Fruit fly (Drosophila melanogaster) whole organism, wandering third instar larva: ENCODE measurements around the gene Prosalpha4.

Experiments used
- CG32264 ChIP-seq: fragments of 200-800 bp; sonication (Bioruptor generic); optimal IDR thresholded peaks from 2 replicates; lab custom pipeline; 2016; ENCODE audit warnings: missing biosample characterization, missing genetic modification characterization
- Dif ChIP-seq: fragments of 200-275, 200-300 bp; sonication (Bioruptor generic); optimal IDR thresholded peaks from 2 replicates; lab custom pipeline; 2018; ENCODE audit warnings: missing biosample characterization, missing genetic modification characterization; ENCODE audit not compliant: partially characterized antibody
- Jra ChIP-seq: sonication (Bioruptor generic); optimal IDR thresholded peaks from 2 replicates; lab custom pipeline; 2016; ENCODE audit warnings: missing biosample characterization, missing genetic modification characterization
- dl ChIP-seq, 2 experiments: fragments of 175-275, 200-275 bp in 1 of 2; fragments of 200-275 bp in 1 of 2; sonication (Bioruptor generic); optimal IDR thresholded peaks; lab custom pipeline; 2018; ENCODE audit warnings: mild to moderate bottlenecking in 2 of 2, missing biosample characterization in 2 of 2, missing genetic modification characterization in 2 of 2, moderate library complexity in 2 of 2; ENCODE audit not compliant: partially characterized antibody in 2 of 2, insufficient read depth in 1 of 2
- ey ChIP-seq: fragments of 200-800 bp; sonication (Bioruptor generic); optimal IDR thresholded peaks from 2 replicates; lab custom pipeline; 2016; ENCODE audit warnings: missing biosample characterization, missing genetic modification characterization
- foxo ChIP-seq, 2 experiments: fragments of 200-800 bp; sonication (Bioruptor generic); optimal IDR thresholded peaks; 2 replicates in 1 of 2; 3 replicates in 1 of 2; lab custom pipeline; 2016 to 2017; ENCODE audit warnings: missing biosample characterization in 2 of 2, missing genetic modification characterization in 2 of 2
- fru ChIP-seq: fragments of 200-800 bp; sonication (Bioruptor generic); optimal IDR thresholded peaks from 3 replicates; lab custom pipeline; 2016; ENCODE audit warnings: missing biosample characterization, mild to moderate bottlenecking, missing genetic modification characterization
- pan ChIP-seq: fragments of >200 bp; optimal IDR thresholded peaks from 2 replicates; lab custom pipeline; 2017
- tai ChIP-seq: sonication (Bioruptor generic); optimal IDR thresholded peaks from 2 replicates; lab custom pipeline; 2016; ENCODE audit warnings: missing biosample characterization, missing genetic modification characterization

- TF ChIP-seq Dif (GFP tag; lab: Kevin White, UChicago): peak; percentile 97
- TF ChIP-seq fru: no peak
- no peak for TF ChIP-seq Jra (GFP tag; lab: Kevin White, UChicago)
- TF ChIP-seq pan (lab: Kevin White, UChicago): no peak
- no peak for TF ChIP-seq CG32264 (GFP tag; lab: Kevin White, UChicago)
- no peak for TF ChIP-seq tai (GFP tag; lab: Kevin White, UChicago)
- TF ChIP-seq dl (GFP tag; optimal IDR thresholded peaks at IDR 0.05; lab: Kevin White, UChicago; ENCODE audit: insufficient read depth in 1 of 2, partially characterized antibody in 2 of 2): peak; percentile 69 to 90
- no peak for TF ChIP-seq ey (GFP tag; lab: Kevin White, UChicago)
- TF ChIP-seq foxo (GFP tag; optimal IDR thresholded peaks at IDR 0.05; lab: Kevin White, UChicago): peak in 1 of 2 experiments; percentile 25
Measured at dm6 chrX:16313078-16313875, 37.2 kb downstream of the Prosalpha4 start, which contains the start of the genes CG9915 and SWIP.
